Fruit fly (Drosophila melanogaster) whole organism, pupa: ENCODE measurements around the gene RpL7A.

Experiments used
- CG10348 ChIP-seq: fragments of 200-800 bp; sonication (Bioruptor generic); IDR thresholded peaks from 2 replicates; pipeline ENCODE4 v1.3.6; 2022; ENCODE audit warnings: missing biosample characterization, missing genetic modification characterization
- CG12605 ChIP-seq: fragments of 200-800 bp; sonication (Bioruptor generic); IDR thresholded peaks from 2 replicates; pipeline ENCODE4 v1.3.6; 2022; ENCODE audit warnings: missing biosample characterization, missing genetic modification characterization
- CG13204 ChIP-seq: fragments of 200-800 bp; sonication (Bioruptor generic); optimal IDR thresholded peaks from 2 replicates; lab custom pipeline; 2018; ENCODE audit warnings: missing biosample characterization, mild to moderate bottlenecking, missing genetic modification characterization, moderate library complexity
- CG14655 ChIP-seq: fragments of 200-800 bp; sonication (Bioruptor generic); optimal IDR thresholded peaks from 3 replicates; lab custom pipeline; 2017; ENCODE audit warnings: mild to moderate bottlenecking, missing biosample characterization, missing genetic modification reagents, missing genetic modification characterization
- CG15710 ChIP-seq: fragments of 200-800 bp; sonication (Bioruptor generic); optimal IDR thresholded peaks from 2 replicates; lab custom pipeline; 2018; ENCODE audit warnings: missing biosample characterization, mild to moderate bottlenecking, missing genetic modification characterization, moderate library complexity
- CG17806 ChIP-seq: fragments of 200-800 bp; sonication (Bioruptor generic); optimal IDR thresholded peaks from 2 replicates; lab custom pipeline; 2018; ENCODE audit warnings: missing biosample characterization, mild to moderate bottlenecking, missing genetic modification characterization, moderate library complexity
- CG32121 ChIP-seq: fragments of 200-800 bp; sonication (Bioruptor generic); IDR thresholded peaks from 2 replicates; pipeline ENCODE4 v1.3.6; 2022; ENCODE audit warnings: missing biosample characterization, missing genetic modification characterization
- CG34367 ChIP-seq: fragments of 200-800 bp; sonication (Bioruptor generic); optimal IDR thresholded peaks from 2 replicates; lab custom pipeline; 2018; ENCODE audit warnings: missing biosample characterization, mild to moderate bottlenecking, missing genetic modification characterization
- CG4496 ChIP-seq: fragments of 200-800 bp; sonication (Bioruptor generic); IDR thresholded peaks from 3 replicates; pipeline ENCODE4 v1.3.6; 2022; ENCODE audit warnings: missing biosample characterization, missing genetic modification characterization
- CG8159 ChIP-seq: fragments of 200-800 bp; sonication (Bioruptor generic); optimal IDR thresholded peaks from 3 replicates; lab custom pipeline; 2018; ENCODE audit warnings: missing biosample characterization, mild to moderate bottlenecking, missing genetic modification characterization, moderate library complexity
- CG8301 ChIP-seq: fragments of 200-800 bp; sonication (Bioruptor generic); optimal IDR thresholded peaks from 2 replicates; lab custom pipeline; 2018; ENCODE audit warnings: missing biosample characterization, mild to moderate bottlenecking, missing genetic modification characterization
- CG9948 ChIP-seq: fragments of 200-800 bp; sonication (Bioruptor generic); optimal IDR thresholded peaks from 2 replicates; lab custom pipeline; 2018; ENCODE audit warnings: missing biosample characterization, mild to moderate bottlenecking, missing genetic modification characterization, moderate library complexity
- D1 ChIP-seq: fragments of 200-800 bp; sonication (Bioruptor generic); optimal IDR thresholded peaks from 2 replicates; lab custom pipeline; 2018; ENCODE audit warnings: missing biosample characterization, mild to moderate bottlenecking, missing genetic modification characterization, moderate library complexity
- EcR ChIP-seq: fragments of 200-800 bp; sonication (Bioruptor generic); optimal IDR thresholded peaks from 3 replicates; lab custom pipeline; 2019; ENCODE audit warnings: missing biosample characterization, missing genetic modification characterization, mild to moderate bottlenecking, moderate library complexity, missing genetic modification reagents
- Ets98B ChIP-seq: fragments of 200-800 bp; sonication (Bioruptor generic); IDR thresholded peaks from 2 replicates; pipeline ENCODE4 v1.3.6; 2022; ENCODE audit warnings: missing biosample characterization, missing genetic modification characterization
- Pif1A ChIP-seq: fragments of 200-800 bp; sonication (Bioruptor generic); optimal IDR thresholded peaks from 3 replicates; lab custom pipeline; 2016; ENCODE audit warnings: missing biosample characterization, missing genetic modification characterization
- Pif1B ChIP-seq: fragments of 200-800 bp; sonication (Bioruptor generic); optimal IDR thresholded peaks from 3 replicates; lab custom pipeline; 2016; ENCODE audit warnings: missing biosample characterization, missing genetic modification characterization
- Snoo ChIP-seq: fragments of 200-800 bp; sonication (Bioruptor generic); optimal IDR thresholded peaks from 3 replicates; lab custom pipeline; 2017; ENCODE audit warnings: missing biosample characterization, mild to moderate bottlenecking, missing genetic modification characterization, inconsistent platforms
- fd96Ca ChIP-seq: fragments of 200-800 bp; sonication (Bioruptor generic); IDR thresholded peaks from 3 replicates; pipeline ENCODE4 v1.3.6; 2022; ENCODE audit warnings: missing biosample characterization, missing genetic modification characterization
- gl ChIP-seq: fragments of 200-800 bp; sonication (Bioruptor generic); optimal IDR thresholded peaks from 2 replicates; lab custom pipeline; 2018; ENCODE audit warnings: missing biosample characterization, mild to moderate bottlenecking, missing genetic modification characterization
- rn ChIP-seq: fragments of 200-800 bp; sonication (Bioruptor generic); IDR thresholded peaks from 2 replicates; pipeline ENCODE4 v1.3.6; 2022; ENCODE audit warnings: missing biosample characterization, missing genetic modification characterization

RpL7A gene

dm6 chrX:6551464-6551863, 18.3 kb upstream of the RpL7A start:
- TF ChIP-seq D1 (tag; lab: Kevin White, UChicago) (no peak), EcR (peak; percentile 74)

- TF ChIP-seq EcR = no peak
- no peak for TF ChIP-seq CG15710
- no peak for TF ChIP-seq CG17806 (tag; lab: Kevin White, UChicago)
- TF ChIP-seq CG10348 (GFP tag; lab: Robert Waterston, UW) = no peak
- TF ChIP-seq CG4496 (GFP tag; lab: Robert Waterston, UW) = no peak
- TF ChIP-seq Snoo (tag; lab: Kevin White, UChicago) = no peak
- TF ChIP-seq Pif1A = no peak
- no peak for TF ChIP-seq CG8159 (tag; lab: Kevin White, UChicago)
- no peak for TF ChIP-seq CG8301 (tag; lab: Kevin White, UChicago)
- no peak for TF ChIP-seq CG14655
These were observed 17.0 kb upstream of the RpL7A start for dm6 chrX:6550118-6550502.

DNA sequence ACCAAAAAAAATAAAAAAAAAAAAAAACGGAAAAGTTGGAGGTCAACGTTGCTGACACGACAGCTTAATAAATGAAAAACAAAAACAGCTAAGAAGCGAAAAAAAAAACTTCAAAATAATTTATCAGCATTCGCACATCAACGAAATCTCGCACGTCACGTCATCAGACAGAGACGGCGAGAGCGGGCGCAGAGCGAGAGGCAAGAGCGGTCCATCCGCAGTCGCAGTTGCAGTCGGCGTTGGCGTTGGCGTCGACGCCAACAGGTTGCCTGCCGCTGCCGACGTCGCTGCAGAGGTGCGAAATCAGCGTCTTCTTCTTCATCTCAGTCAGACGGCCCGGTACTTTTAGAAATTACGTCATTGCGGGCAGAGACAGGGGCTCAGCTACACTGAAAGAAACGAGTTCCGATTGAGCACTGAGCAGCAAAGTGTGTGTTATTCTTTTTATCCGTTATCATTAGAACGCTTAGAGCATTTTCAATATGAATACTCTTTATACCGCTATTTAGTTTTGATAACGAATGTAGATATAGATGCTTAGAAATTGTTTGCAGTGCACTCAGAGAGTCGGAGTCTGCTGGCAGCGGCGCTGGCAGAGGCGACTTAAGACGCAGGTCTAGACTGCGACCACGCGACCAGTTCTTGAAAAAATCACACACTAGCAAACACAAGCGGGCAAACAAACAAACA, 16.4 kb upstream of the RpL7A start:
- TF ChIP-seq CG8301 (tag; lab: Kevin White, UChicago) (peak; percentile 98), Snoo (tag; lab: Kevin White, UChicago) (peak; percentile 94), D1 (tag; lab: Kevin White, UChicago) (peak; percentile 84), Ets98B (GFP tag; lab: Robert Waterston, UW) (peak; percentile 97), CG12605 (GFP tag; lab: Robert Waterston, UW) (peak; percentile 97), Pif1B (GFP tag; lab: Kevin White, UChicago) (peak; percentile 97), CG8159 (tag; lab: Kevin White, UChicago) (peak; percentile 93), CG14655 (peak; percentile 98), CG13204 (peak; percentile 84), rn (GFP tag; lab: Robert Waterston, UW) (peak; percentile 93), fd96Ca (GFP tag; lab: Robert Waterston, UW) (peak; percentile 99), gl (tag; lab: Kevin White, UChicago) (peak; percentile 94), CG4496 (GFP tag; lab: Robert Waterston, UW) (peak; percentile 99), Pif1A (peak; percentile 96), CG15710 (peak; percentile 94), CG9948 (tag; lab: Kevin White, UChicago) (peak; percentile 94), EcR (peak; percentile 47), CG34367 (tag; lab: Kevin White, UChicago) (peak; percentile 94), CG10348 (GFP tag; lab: Robert Waterston, UW) (peak; percentile 90), CG17806 (tag; lab: Kevin White, UChicago) (peak; percentile 96), CG32121 (peak; percentile 97)
- TF ChIP-seq, all 21 proteins: peak for 21

DNA sequence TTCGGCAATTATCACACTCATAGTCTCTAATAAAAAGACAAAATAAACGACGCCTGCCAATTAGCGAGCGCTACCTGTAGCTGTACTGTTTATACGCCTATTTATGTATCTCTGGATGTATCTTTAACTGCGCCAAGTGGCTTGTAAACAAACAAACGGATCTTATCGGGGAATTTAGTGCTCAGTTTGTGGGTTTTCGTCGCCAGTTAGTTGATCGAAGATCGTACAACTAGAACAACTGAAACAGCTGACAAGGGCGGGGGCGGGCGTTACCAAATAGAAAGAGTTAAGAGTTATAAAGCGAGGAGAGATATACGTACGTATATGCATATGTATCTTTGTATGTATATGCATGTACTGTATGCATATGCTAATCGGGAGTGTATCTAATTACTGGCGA, 13.8 kb upstream of the RpL7A start:
- TF ChIP-seq EcR (no peak), Pif1B (GFP tag; lab: Kevin White, UChicago) (no peak), CG15710 (no peak), CG34367 (tag; lab: Kevin White, UChicago) (no peak)

DNA sequence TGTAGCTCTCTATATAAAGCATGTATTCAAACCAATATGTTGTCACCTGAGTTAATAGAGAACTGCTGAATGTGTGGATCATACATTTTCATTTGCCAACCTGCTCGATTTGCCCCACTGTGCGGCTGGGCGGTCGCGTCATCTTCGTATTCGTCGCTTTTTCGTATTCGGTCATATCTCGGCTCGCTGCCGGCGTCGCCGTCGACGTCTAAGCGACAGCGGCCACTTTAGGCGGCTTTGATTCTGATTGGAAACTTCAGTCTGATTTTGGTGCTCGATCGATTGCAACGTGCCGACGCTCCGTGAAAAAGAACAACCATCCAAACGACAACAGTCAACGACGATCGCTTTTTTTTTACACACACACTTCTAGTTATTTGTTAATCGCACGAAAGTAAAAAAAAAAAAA, 12.7 kb upstream of the RpL7A start:
- no peak for TF ChIP-seq CG32121
- 0 out of 2 replicates have a peak, but pooled peaks have one; percentile 36 for TF ChIP-seq Ets98B (GFP tag; lab: Robert Waterston, UW)
- TF ChIP-seq CG12605 (GFP tag; lab: Robert Waterston, UW) = peak; percentile 23; the same call in 1 of the 2 replicates
- TF ChIP-seq CG13204 = peak; percentile 18
- TF ChIP-seq CG34367 (tag; lab: Kevin White, UChicago) = no peak
- TF ChIP-seq, all 21 proteins: peak for 3

dm6 chrX:6543569-6544173, 10.5 kb upstream of the RpL7A start:
- TF ChIP-seq CG14655 = peak; percentile 24
- TF ChIP-seq Snoo (tag; lab: Kevin White, UChicago) = peak; percentile 12
- TF ChIP-seq CG34367 (tag; lab: Kevin White, UChicago) = no peak
- peak; percentile 13 for TF ChIP-seq CG13204
- TF ChIP-seq CG8159 (tag; lab: Kevin White, UChicago) = peak; percentile 22
- no peak for TF ChIP-seq Pif1A

DNA sequence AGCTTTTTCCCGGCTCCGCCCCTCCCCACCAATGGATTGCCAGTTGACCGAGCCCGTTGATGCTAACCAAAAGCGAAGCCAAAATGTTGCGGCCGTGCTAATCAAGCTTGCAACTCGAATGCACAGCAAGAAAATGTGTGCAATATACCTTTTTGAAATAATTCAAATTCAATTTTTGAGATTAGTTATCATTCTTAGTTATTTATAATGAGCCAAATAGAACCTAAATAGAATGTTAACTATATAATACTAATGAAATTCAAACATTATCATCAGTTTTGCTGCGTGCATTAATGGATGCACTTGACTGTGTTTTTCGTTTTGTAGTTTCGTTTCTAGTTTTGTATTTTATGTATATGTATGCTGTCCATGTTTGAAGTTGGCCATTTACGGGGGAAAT, 9.2 kb upstream of the RpL7A start:
- TF ChIP-seq CG9948 (tag; lab: Kevin White, UChicago) (peak; percentile 51), CG34367 (tag; lab: Kevin White, UChicago) (peak; percentile 39), CG13204 (no peak), CG10348 (GFP tag; lab: Robert Waterston, UW) (no peak), Snoo (tag; lab: Kevin White, UChicago) (no peak), EcR (no peak), CG14655 (peak; percentile 57), fd96Ca (GFP tag; lab: Robert Waterston, UW) (peak; percentile 53; the same call in 1 of the 3 replicates), CG17806 (tag; lab: Kevin White, UChicago) (peak; percentile 48), CG32121 (peak; percentile 87), CG15710 (peak; percentile 56), gl (tag; lab: Kevin White, UChicago) (peak; percentile 16), CG12605 (GFP tag; lab: Robert Waterston, UW) (peak; percentile 58), CG4496 (GFP tag; lab: Robert Waterston, UW) (peak; percentile 82), CG8301 (tag; lab: Kevin White, UChicago) (peak; percentile 63), rn (GFP tag; lab: Robert Waterston, UW) (peak; percentile 52; the same call in 1 of the 2 replicates), CG8159 (tag; lab: Kevin White, UChicago) (peak; percentile 54), Ets98B (GFP tag; lab: Robert Waterston, UW) (peak; percentile 81), D1 (tag; lab: Kevin White, UChicago) (no peak), Pif1B (GFP tag; lab: Kevin White, UChicago) (peak; percentile 5), Pif1A (peak; percentile 42)
